Fruit fly (Drosophila melanogaster) whole organism, embryonic: ENCODE measurements around the gene HHEX.
A peak's percentile ranks its signal among the peaks of the same experiment; 100 is the strongest.

Experiments
- CG10543 ChIP-seq: fragments of 200-800 bp; sonication (Bioruptor generic); optimal IDR thresholded peaks from 3 replicates; lab custom pipeline; 2017; ENCODE audit warnings: missing biosample characterization, mild to moderate bottlenecking, missing genetic modification characterization, moderate library complexity
- CG10979 ChIP-seq: fragments of 200-800 bp; sonication (Bioruptor generic); optimal IDR thresholded peaks from 2 replicates; lab custom pipeline; 2018; ENCODE audit warnings: missing biosample characterization, mild to moderate bottlenecking, missing genetic modification characterization, moderate library complexity
- CG12769 ChIP-seq: fragments of 200-800 bp; sonication (Bioruptor generic); optimal IDR thresholded peaks from 2 replicates; lab custom pipeline; 2019; ENCODE audit warnings: missing biosample characterization, mild to moderate bottlenecking, missing genetic modification characterization, moderate library complexity
- CG13775 ChIP-seq: fragments of 200-800 bp; sonication (Bioruptor generic); optimal IDR thresholded peaks from 3 replicates; lab custom pipeline; 2017; ENCODE audit warnings: missing biosample characterization, mild to moderate bottlenecking, missing genetic modification characterization
- CG14014 ChIP-seq: fragments of 200-800 bp; sonication (Bioruptor generic); IDR thresholded peaks from 2 replicates; pipeline ENCODE4 v1.3.6; 2022; ENCODE audit warnings: missing biosample characterization, missing genetic modification characterization
- CG14710 ChIP-seq: fragments of 200-800 bp; sonication (Bioruptor generic); optimal IDR thresholded peaks from 3 replicates; lab custom pipeline; 2019; ENCODE audit warnings: missing biosample characterization, mild to moderate bottlenecking, missing genetic modification characterization, moderate library complexity
- CG15514 ChIP-seq: fragments of 200-800 bp; sonication (Bioruptor generic); optimal IDR thresholded peaks from 3 replicates; lab custom pipeline; 2017; ENCODE audit warnings: missing biosample characterization, missing genetic modification characterization, mild to moderate bottlenecking, moderate library complexity, missing genetic modification reagents
- CG18476 ChIP-seq: fragments of 200-800 bp; sonication (Bioruptor generic); optimal IDR thresholded peaks from 2 replicates; lab custom pipeline; 2016; ENCODE audit warnings: missing biosample characterization, mild to moderate bottlenecking, missing genetic modification characterization
- CG18619 ChIP-seq: fragments of 200-800 bp; sonication (Bioruptor generic); optimal IDR thresholded peaks from 3 replicates; lab custom pipeline; 2017; ENCODE audit warnings: missing biosample characterization, mild to moderate bottlenecking, missing genetic modification characterization
- CG2199 ChIP-seq: fragments of 200-800 bp; sonication (Bioruptor generic); IDR thresholded peaks from 3 replicates; pipeline ENCODE4 v1.3.6; 2022; ENCODE audit warnings: missing biosample characterization, missing genetic modification characterization
- CG2889 ChIP-seq: fragments of 200-800 bp; sonication (Bioruptor generic); IDR thresholded peaks from 3 replicates; pipeline ENCODE4 v1.3.6; 2022; ENCODE audit warnings: missing biosample characterization, missing genetic modification characterization
- CG32532 ChIP-seq: fragments of 200-800 bp; sonication (Bioruptor generic); IDR thresholded peaks from 2 replicates; pipeline ENCODE4 v1.3.6; 2022; ENCODE audit warnings: missing biosample characterization, missing genetic modification characterization
- CG34376 ChIP-seq: fragments of 200-800 bp; sonication (Bioruptor generic); optimal IDR thresholded peaks from 2 replicates; lab custom pipeline; 2018; ENCODE audit warnings: missing biosample characterization, mild to moderate bottlenecking, missing genetic modification characterization
- CG4730 ChIP-seq: fragments of 200-800 bp; sonication (Bioruptor generic); IDR thresholded peaks from 2 replicates; pipeline ENCODE4 v1.3.6; 2022; ENCODE audit warnings: missing biosample characterization, missing genetic modification characterization
- CG7372 ChIP-seq: fragments of 200-800 bp; sonication (Bioruptor generic); IDR thresholded peaks from 2 replicates; pipeline ENCODE4 v1.3.6; 2022; ENCODE audit warnings: missing biosample characterization, missing genetic modification characterization
- CG8281 ChIP-seq: fragments of 200-800 bp; sonication (Bioruptor generic); optimal IDR thresholded peaks from 2 replicates; lab custom pipeline; 2018; ENCODE audit warnings: missing biosample characterization, mild to moderate bottlenecking, missing genetic modification characterization, moderate library complexity
- Gsc ChIP-seq: fragments of 200-800 bp; sonication (Bioruptor generic); IDR thresholded peaks from 2 replicates; pipeline ENCODE4 v1.3.6; 2022; ENCODE audit warnings: missing biosample characterization, missing genetic modification characterization
- H15 ChIP-seq: fragments of 200-800 bp; sonication (Bioruptor generic); IDR thresholded peaks from 3 replicates; pipeline ENCODE4 v1.3.6; 2022; ENCODE audit warnings: missing biosample characterization, missing genetic modification characterization
- Kr ChIP-seq: fragments of 200-800 bp; sonication (Bioruptor generic); optimal IDR thresholded peaks from 2 replicates; lab custom pipeline; 2017; ENCODE audit warnings: missing biosample characterization, mild to moderate bottlenecking, missing genetic modification characterization
- MBD-R2 ChIP-seq: fragments of 200-800 bp; sonication (Bioruptor generic); IDR thresholded peaks from 2 replicates; pipeline ENCODE4 v1.3.6; 2022; ENCODE audit warnings: missing biosample characterization, missing genetic modification characterization
- Med ChIP-seq: fragments of 200-800 bp; sonication (Bioruptor generic); peaks from one replicate; lab custom pipeline; 2016; ENCODE audit warnings: missing biosample characterization, missing genetic modification characterization, mild to moderate bottlenecking, inconsistent platforms, moderate library complexity
- Sry-δ ChIP-seq: fragments of 200-800 bp; sonication (Bioruptor generic); optimal IDR thresholded peaks from 2 replicates; lab custom pipeline; 2016; ENCODE audit warnings: missing biosample characterization, missing genetic modification characterization
- Trl ChIP-seq, 3 experiments: fragments of >200 bp in 2 of 3; fragments of 200-800 bp in 1 of 3; sonication (Bioruptor generic) in 1 of 3; optimal IDR thresholded peaks; 2 replicates in 1 of 3; 3 replicates in 2 of 3; lab custom pipeline; 2016 to 2017; ENCODE audit warnings: missing biosample characterization in 1 of 3, missing genetic modification characterization in 1 of 3
- chinmo ChIP-seq: fragments of 200-800 bp; sonication (Bioruptor generic); IDR thresholded peaks from 4 replicates; pipeline ENCODE4 v1.3.6; 2022; ENCODE audit warnings: missing biosample characterization, missing genetic modification characterization; ENCODE audit not compliant: partially characterized antibody
- dpn ChIP-seq, 2 experiments: fragments of 200-800 bp; sonication (Bioruptor generic); optimal IDR thresholded peaks; 3 replicates each; lab custom pipeline; 2016; ENCODE audit warnings: missing biosample characterization in 2 of 2, missing genetic modification characterization in 2 of 2
- dysf ChIP-seq: fragments of 200-800 bp; sonication (Bioruptor generic); IDR thresholded peaks from 3 replicates; pipeline ENCODE4 v1.3.6; 2022; ENCODE audit warnings: missing biosample characterization, missing genetic modification characterization
- eyg ChIP-seq: fragments of 200-800 bp; sonication (Bioruptor generic); optimal IDR thresholded peaks from 3 replicates; lab custom pipeline; 2016; ENCODE audit warnings: missing biosample characterization, missing genetic modification characterization
- fd96Cb ChIP-seq: fragments of 200-800 bp; sonication (Bioruptor generic); optimal IDR thresholded peaks from 2 replicates; lab custom pipeline; 2018; ENCODE audit warnings: missing biosample characterization, mild to moderate bottlenecking, missing genetic modification characterization, moderate library complexity
- ftz-f1 ChIP-seq: fragments of 200-800 bp; sonication (Bioruptor generic); optimal IDR thresholded peaks from 2 replicates; lab custom pipeline; 2016; ENCODE audit warnings: missing biosample characterization, missing genetic modification characterization
- fu2 ChIP-seq: fragments of 200-800 bp; sonication (Bioruptor generic); optimal IDR thresholded peaks from 2 replicates; lab custom pipeline; 2016; ENCODE audit warnings: missing biosample characterization, missing genetic modification characterization
- grau ChIP-seq: fragments of 200-800 bp; optimal IDR thresholded peaks from 3 replicates; lab custom pipeline; 2019; ENCODE audit warnings: missing biosample characterization, mild to moderate bottlenecking, missing genetic modification characterization, moderate library complexity
- her ChIP-seq: fragments of 200-800 bp; sonication (Bioruptor generic); optimal IDR thresholded peaks from 2 replicates; lab custom pipeline; 2016; ENCODE audit warnings: missing biosample characterization, missing genetic modification characterization
- kay ChIP-seq: fragments of 200-800 bp; sonication (Bioruptor generic); optimal IDR thresholded peaks from 2 replicates; lab custom pipeline; 2016; ENCODE audit warnings: missing biosample characterization, missing genetic modification characterization
- lov ChIP-seq, 2 experiments: fragments of 200-800 bp in 1 of 2; fragments of >200 bp in 1 of 2; sonication (Bioruptor generic) in 1 of 2; IDR thresholded peaks in 1 of 2; optimal IDR thresholded peaks in 1 of 2; 2 replicates in 1 of 2; 3 replicates in 1 of 2; pipeline versions ENCODE4 v1.3.6 to Lab custom; 2017 to 2022; ENCODE audit warnings: missing biosample characterization in 1 of 2, missing genetic modification characterization in 1 of 2
- odd ChIP-seq: fragments of 200-800 bp; sonication (Bioruptor generic); optimal IDR thresholded peaks from 2 replicates; lab custom pipeline; 2017; ENCODE audit warnings: missing biosample characterization, mild to moderate bottlenecking, missing genetic modification characterization
- prd ChIP-seq, 3 experiments: fragments of >200 bp in 2 of 3; fragments of 200-800 bp in 1 of 3; sonication (Bioruptor generic) in 1 of 3; optimal IDR thresholded peaks in 2 of 3; IDR thresholded peaks in 1 of 3; 2 replicates in 2 of 3; 3 replicates in 1 of 3; pipeline versions ENCODE4 v1.3.6 to Lab custom; 2017 to 2022; ENCODE audit warnings: missing biosample characterization in 1 of 3, missing genetic modification characterization in 1 of 3
- psq ChIP-seq: fragments of 200-800 bp; sonication (Bioruptor generic); optimal IDR thresholded peaks from 2 replicates; lab custom pipeline; 2017; ENCODE audit warnings: missing biosample characterization, missing genetic modification characterization
- row ChIP-seq: fragments of 200-800 bp; sonication (Bioruptor generic); IDR thresholded peaks from 3 replicates; pipeline ENCODE4 v1.3.6; 2022; ENCODE audit warnings: missing biosample characterization, missing genetic modification characterization
- slbo ChIP-seq: fragments of 200-800 bp; sonication (Bioruptor generic); IDR thresholded peaks from 2 replicates; pipeline ENCODE4 v1.3.6; 2022; ENCODE audit warnings: missing biosample characterization, missing genetic modification characterization
- sob ChIP-seq: fragments of 200-800 bp; sonication (Bioruptor generic); IDR thresholded peaks from 2 replicates; pipeline ENCODE4 v1.3.6; 2022; ENCODE audit warnings: missing biosample characterization, missing genetic modification characterization
- stwl ChIP-seq: fragments of 200-800 bp; sonication (Bioruptor generic); optimal IDR thresholded peaks from 3 replicates; lab custom pipeline; 2018; ENCODE audit warnings: missing biosample characterization, mild to moderate bottlenecking, missing genetic modification characterization, moderate library complexity
- toy ChIP-seq: fragments of 200-800 bp; sonication (Bioruptor generic); IDR thresholded peaks from 2 replicates; pipeline ENCODE4 v1.3.6; 2022; ENCODE audit warnings: missing biosample characterization, missing genetic modification characterization
- ttk ChIP-seq: fragments of 200-800 bp; sonication (Bioruptor generic); IDR thresholded peaks from 2 replicates; pipeline ENCODE4 v2.1.2; 2022; ENCODE audit warnings: missing biosample characterization, missing genetic modification characterization
- zen ChIP-seq: fragments of 200-800 bp; sonication (Bioruptor generic); optimal IDR thresholded peaks from 3 replicates; lab custom pipeline; 2018; ENCODE audit warnings: missing biosample characterization, mild to moderate bottlenecking, missing genetic modification characterization, moderate library complexity
- zfh1 ChIP-seq: fragments of 200-800 bp; sonication (Bioruptor generic); IDR thresholded peaks from 3 replicates; pipeline ENCODE4 v1.3.6; 2022; ENCODE audit warnings: missing biosample characterization, missing genetic modification characterization

Gene HHEX

dm6 chr3R:21066469-21067284, 14.0 kb downstream of the HHEX start (continued):
- TF ChIP-seq CG2199 (GFP tag; lab: Robert Waterston, UW) (peak; percentile 15; the same call in 1 of the 3 replicates), CG7372 (GFP tag; lab: Robert Waterston, UW) (peak; percentile 67; the same call in 1 of the 2 replicates), CG10979 (tag; lab: Kevin White, UChicago) (no peak), CG10543 (GFP tag; lab: Kevin White, UChicago) (peak; percentile 41), MBD-R2 (GFP tag; lab: Robert Waterston, UW) (no peak), Med (GFP tag; lab: Kevin White, UChicago) (peak; percentile 55), eyg (GFP tag; lab: Kevin White, UChicago) (no peak), chinmo (0 out of 4 replicates have a peak, but pooled peaks have one; percentile 60), psq (GFP tag; lab: Kevin White, UChicago) (no peak)

dm6 chr3R:21065696-21066080, 15.0 kb downstream of the HHEX start:
- TF ChIP-seq sob (peak; percentile 40; the same call in 1 of the 2 replicates), CG4730 (no peak), her (GFP tag; lab: Kevin White, UChicago) (peak; percentile 12), lov (optimal IDR thresholded peaks at IDR 0.05; lab: Kevin White, UChicago) (no peak), lov (GFP tag; IDR thresholded peaks at IDR 0.05; lab: Robert Waterston, UW) (0 out of 3 replicates have a peak, but pooled peaks have one; percentile 44), CG14014 (GFP tag; lab: Robert Waterston, UW) (peak; percentile 28; the same call in 1 of the 2 replicates), prd (optimal IDR thresholded peaks at IDR 0.05; lab: Kevin White, UChicago) (no peak), prd (GFP tag; IDR thresholded peaks at IDR 0.05; lab: Robert Waterston, UW) (0 out of 3 replicates have a peak, but pooled peaks have one; percentile 14), H15 (peak; percentile 30; the same call in 1 of the 3 replicates), ttk (GFP tag; lab: Robert Waterston, UW) (0 out of 2 replicates have a peak, but pooled peaks have one; percentile 18), fd96Cb (tag; lab: Kevin White, UChicago) (no peak), CG14710 (tag; lab: Kevin White, UChicago) (no peak), Trl (optimal IDR thresholded peaks at IDR 0.05; lab: Kevin White, UChicago) (peak in 1 of 2 experiments; percentile 31), Trl (GFP tag; optimal IDR thresholded peaks at IDR 0.05; lab: Kevin White, UChicago) (no peak), CG2889 (0 out of 3 replicates have a peak, but pooled peaks have one; percentile 10), stwl (no peak), row (GFP tag; lab: Robert Waterston, UW) (peak; percentile 40; the same call in 2 of the 3 replicates), slbo (GFP tag; lab: Robert Waterston, UW) (0 out of 2 replicates have a peak, but pooled peaks have one; percentile 19), grau (tag; lab: Kevin White, UChicago) (peak; percentile 89), zfh1 (GFP tag; lab: Robert Waterston, UW) (0 out of 3 replicates have a peak, but pooled peaks have one; percentile 24), dpn (GFP tag; optimal IDR thresholded peaks at IDR 0.05; lab: Kevin White, UChicago) (no peak), toy (GFP tag; lab: Robert Waterston, UW) (no peak), Kr (GFP tag; lab: Kevin White, UChicago) (no peak), dysf (GFP tag; lab: Robert Waterston, UW) (0 out of 3 replicates have a peak, but pooled peaks have one; percentile 30), kay (peak; percentile 51), ftz-f1 (GFP tag; lab: Kevin White, UChicago) (peak; percentile 32), CG18619 (GFP tag; lab: Kevin White, UChicago) (peak; percentile 24), CG13775 (GFP tag; lab: Kevin White, UChicago) (no peak), Med (GFP tag; lab: Kevin White, UChicago) (peak; percentile 87), CG8281 (tag; lab: Kevin White, UChicago) (no peak), fu2 (GFP tag; lab: Kevin White, UChicago) (no peak), CG34376 (GFP tag; lab: Kevin White, UChicago) (no peak), Gsc (GFP tag; lab: Robert Waterston, UW) (no peak), CG18476 (GFP tag; lab: Kevin White, UChicago) (no peak), Sry-δ (GFP tag; lab: Kevin White, UChicago) (no peak), zen (no peak), CG12769 (peak; percentile 54), CG32532 (GFP tag; lab: Robert Waterston, UW) (peak; percentile 24; the same call in 1 of the 2 replicates), odd (no peak), CG15514 (GFP tag; lab: Kevin White, UChicago) (peak; percentile 15)
